Worm (Caenorhabditis elegans) whole organism, L3 larva: ENCODE results near the gene sas-4.
"Not testable (repeated sequence)": the region's sequence is repeated elsewhere in the genome, so short reads cannot be mapped to it uniquely, and the experiment has no call there.

ENCODE experiments used
- ceh-16 ChIP-seq: sonication (generic microtip); optimal IDR thresholded peaks from 2 replicates; lab custom pipeline; 2017; ENCODE audit warnings: missing biosample characterization, missing genetic modification characterization
- egl-27 ChIP-seq: sonication (generic microtip); optimal IDR thresholded peaks from 4 replicates; lab custom pipeline; 2017; ENCODE audit warnings: missing biosample characterization, missing genetic modification reagents, missing genetic modification characterization
- eor-1 ChIP-seq, 2 experiments: fragments of 150-350 bp; optimal IDR thresholded peaks; 2 replicates each; lab custom pipeline; 2014 to 2018; ENCODE audit warnings: missing biosample characterization in 2 of 2, missing genetic modification characterization in 2 of 2
- fos-1 ChIP-seq: fragments of 150-350 bp; optimal IDR thresholded peaks from 2 replicates; lab custom pipeline; 2014; ENCODE audit warnings: missing biosample characterization, missing genetic modification characterization
- jun-1 ChIP-seq: fragments of 150-350 bp; optimal IDR thresholded peaks from 2 replicates; lab custom pipeline; 2014; ENCODE audit warnings: missing biosample characterization, missing genetic modification reagents, missing genetic modification characterization
- lin-39 ChIP-seq: fragments of 150-350 bp; optimal IDR thresholded peaks from 2 replicates; lab custom pipeline; 2018; ENCODE audit warnings: missing biosample characterization, missing genetic modification reagents, missing genetic modification characterization
- mdl-1 ChIP-seq: fragments of 150-350 bp; optimal IDR thresholded peaks from 2 replicates; lab custom pipeline; 2014; ENCODE audit warnings: missing biosample characterization, missing genetic modification characterization
- nhr-76 ChIP-seq: fragments of 150-350 bp; sonication (generic microtip); optimal IDR thresholded peaks from 5 replicates; lab custom pipeline; 2014; ENCODE audit warnings: missing biosample characterization, missing genetic modification characterization
- nhr-77 ChIP-seq: fragments of 150-350 bp; optimal IDR thresholded peaks from 2 replicates; lab custom pipeline; 2014; ENCODE audit warnings: missing biosample characterization, missing genetic modification characterization
- sea-2 ChIP-seq: fragments of 150-350 bp; sonication (generic microtip); optimal IDR thresholded peaks from 4 replicates; lab custom pipeline; 2014; ENCODE audit warnings: missing biosample characterization, missing genetic modification reagents, missing genetic modification characterization
- unc-62 ChIP-seq: fragments of 150-350 bp; sonication (generic microtip); optimal IDR thresholded peaks from 4 replicates; lab custom pipeline; 2014; ENCODE audit warnings: missing biosample characterization, missing genetic modification reagents, missing genetic modification characterization

ce11 chrIII:8339372-8339771, 21.0 kb upstream of the sas-4 start, which contains the start of gene clc-28:
- not testable (repeated sequence) for TF ChIP-seq ceh-16 (tag; lab: Kevin White, UChicago); egl-27 (tag; lab: Kevin White, UChicago); eor-1 (tag; optimal IDR thresholded peaks at IDR 0.05; lab: Kevin White, UChicago); jun-1 (tag; lab: Kevin White, UChicago); nhr-76; lin-39 (tag; lab: Kevin White, UChicago); fos-1 (tag; lab: Kevin White, UChicago); nhr-77 (tag; lab: Kevin White, UChicago); sea-2 (GFP tag; lab: Kevin White, UChicago); mdl-1; unc-62 (GFP tag; lab: Kevin White, UChicago)
